Fruit fly (Drosophila melanogaster) whole organism, embryonic: ENCODE measurements around the gene CG6067.
A peak's percentile ranks its signal among the peaks of the same experiment; 100 is the strongest.

ENCODE experiments used
- Asciz ChIP-seq: fragments of 200-800 bp; sonication (Bioruptor generic); optimal IDR thresholded peaks from 2 replicates; lab custom pipeline; 2017; ENCODE audit warnings: missing biosample characterization, mild to moderate bottlenecking, missing genetic modification characterization, missing genetic modification reagents
- CG10979 ChIP-seq: fragments of 200-800 bp; sonication (Bioruptor generic); optimal IDR thresholded peaks from 2 replicates; lab custom pipeline; 2018; ENCODE audit warnings: missing biosample characterization, mild to moderate bottlenecking, missing genetic modification characterization, moderate library complexity
- CG11456 ChIP-seq: fragments of 200-800 bp; sonication (Bioruptor generic); IDR thresholded peaks from 3 replicates; pipeline ENCODE4 v1.3.6; 2022; ENCODE audit warnings: missing biosample characterization, missing genetic modification characterization
- CG11560 ChIP-seq: fragments of 200-800 bp; sonication (Bioruptor generic); IDR thresholded peaks from 3 replicates; pipeline ENCODE4 v1.3.6; 2022; ENCODE audit warnings: missing biosample characterization, missing genetic modification characterization
- CG11695 ChIP-seq: fragments of 200-800 bp; sonication (Bioruptor generic); IDR thresholded peaks from 3 replicates; pipeline ENCODE4 v1.3.6; 2022; ENCODE audit warnings: missing biosample characterization, missing genetic modification characterization
- CG11723 ChIP-seq: fragments of 200-800 bp; sonication (Bioruptor generic); optimal IDR thresholded peaks from 2 replicates; lab custom pipeline; 2017; ENCODE audit warnings: missing biosample characterization, mild to moderate bottlenecking, missing genetic modification characterization
- CG12219 ChIP-seq: fragments of 200-800 bp; sonication (Bioruptor generic); optimal IDR thresholded peaks from 3 replicates; lab custom pipeline; 2018; ENCODE audit warnings: missing biosample characterization, mild to moderate bottlenecking, missing genetic modification characterization
- CG12942 ChIP-seq: fragments of 200-800 bp; sonication (Bioruptor generic); optimal IDR thresholded peaks from 3 replicates; lab custom pipeline; 2016; ENCODE audit warnings: missing biosample characterization, missing genetic modification characterization
- CG13123 ChIP-seq: fragments of 200-800 bp; sonication (Bioruptor generic); optimal IDR thresholded peaks from 2 replicates; lab custom pipeline; 2016; ENCODE audit warnings: missing biosample characterization, missing genetic modification characterization
- CG13287 ChIP-seq: fragments of 200-800 bp; sonication (Bioruptor generic); IDR thresholded peaks from 2 replicates; pipeline ENCODE4 v1.3.6; 2022; ENCODE audit warnings: missing biosample characterization, missing genetic modification characterization; ENCODE audit not compliant: partially characterized antibody
- CG13296 ChIP-seq: fragments of 200-800 bp; sonication (Bioruptor generic); optimal IDR thresholded peaks from 3 replicates; lab custom pipeline; 2018; ENCODE audit warnings: missing biosample characterization, mild to moderate bottlenecking, missing genetic modification characterization
- CG13424 ChIP-seq: fragments of 200-800 bp; sonication (Bioruptor generic); optimal IDR thresholded peaks from 2 replicates; lab custom pipeline; 2019; ENCODE audit warnings: missing biosample characterization, mild to moderate bottlenecking, missing genetic modification characterization, moderate library complexity
- CG15269 ChIP-seq: fragments of 200-800 bp; sonication (Bioruptor generic); optimal IDR thresholded peaks from 2 replicates; lab custom pipeline; 2018; ENCODE audit warnings: missing biosample characterization, mild to moderate bottlenecking, missing genetic modification characterization, moderate library complexity
- CG15696 ChIP-seq: fragments of 200-800 bp; sonication (Bioruptor generic); optimal IDR thresholded peaks from 2 replicates; lab custom pipeline; 2019; ENCODE audit warnings: missing biosample characterization, mild to moderate bottlenecking, missing genetic modification characterization, moderate library complexity
- CG17912 ChIP-seq: fragments of 200-800 bp; sonication (Bioruptor generic); optimal IDR thresholded peaks from 2 replicates; lab custom pipeline; 2018; ENCODE audit warnings: missing biosample characterization, mild to moderate bottlenecking, missing genetic modification characterization
- CG6272 ChIP-seq: fragments of 200-800 bp; sonication (Bioruptor generic); IDR thresholded peaks from 2 replicates; pipeline ENCODE4 v1.3.6; 2022; ENCODE audit warnings: missing biosample characterization, missing genetic modification characterization
- CG7357 ChIP-seq: fragments of 200-800 bp; sonication (Bioruptor generic); IDR thresholded peaks from 3 replicates; pipeline ENCODE4 v1.3.6; 2022; ENCODE audit warnings: missing biosample characterization, missing genetic modification characterization
- CG7786 ChIP-seq: fragments of 200-800 bp; sonication (Bioruptor generic); optimal IDR thresholded peaks from 2 replicates; lab custom pipeline; 2016; ENCODE audit warnings: missing biosample characterization, missing genetic modification characterization
- CTCF ChIP-seq: fragments of 200-800 bp; sonication (Bioruptor generic); optimal IDR thresholded peaks from 2 replicates; lab custom pipeline; 2017; ENCODE audit warnings: missing biosample characterization, mild to moderate bottlenecking, missing genetic modification characterization, moderate library complexity
- Camta ChIP-seq: fragments of 200-800 bp; sonication (Bioruptor generic); optimal IDR thresholded peaks from 2 replicates; lab custom pipeline; 2016; ENCODE audit warnings: missing biosample characterization, missing genetic modification characterization
- D ChIP-seq, 2 experiments: fragments of 200-800 bp in 1 of 2; fragments of >200 bp in 1 of 2; sonication (Bioruptor generic) in 1 of 2; optimal IDR thresholded peaks; 2 replicates in 1 of 2; 3 replicates in 1 of 2; lab custom pipeline; 2017; ENCODE audit warnings: mild to moderate bottlenecking in 1 of 2, missing biosample characterization in 1 of 2, missing genetic modification characterization in 1 of 2, missing genetic modification reagents in 1 of 2
- E2f1 ChIP-seq: fragments of 200-800 bp; sonication (Bioruptor generic); IDR thresholded peaks from 2 replicates; pipeline ENCODE4 v1.3.6; 2022; ENCODE audit warnings: missing biosample characterization, missing genetic modification characterization
- Ets97D ChIP-seq: fragments of 200-800 bp; sonication (Bioruptor generic); optimal IDR thresholded peaks from 3 replicates; lab custom pipeline; 2016; ENCODE audit warnings: missing biosample characterization, missing genetic modification characterization
- Hmx ChIP-seq: fragments of 200-800 bp; sonication (Bioruptor generic); optimal IDR thresholded peaks from 2 replicates; lab custom pipeline; 2016; ENCODE audit warnings: missing biosample characterization, missing genetic modification characterization
- Lhr ChIP-seq: fragments of 200-800 bp; sonication (Bioruptor generic); optimal IDR thresholded peaks from 3 replicates; lab custom pipeline; 2017; ENCODE audit warnings: mild to moderate bottlenecking, missing biosample characterization, missing genetic modification reagents, missing genetic modification characterization
- Lim3 ChIP-seq: fragments of 200-800 bp; sonication (Bioruptor generic); IDR thresholded peaks from 2 replicates; pipeline ENCODE4 v1.3.6; 2022; ENCODE audit warnings: missing biosample characterization, missing genetic modification characterization
- MTF-1 ChIP-seq: fragments of 200-800 bp; sonication (Bioruptor generic); optimal IDR thresholded peaks from 2 replicates; lab custom pipeline; 2018; ENCODE audit warnings: missing biosample characterization, mild to moderate bottlenecking, missing genetic modification characterization, borderline replicate concordance
- Neu2 ChIP-seq: fragments of 200-800 bp; sonication (Bioruptor generic); optimal IDR thresholded peaks from 3 replicates; lab custom pipeline; 2016; ENCODE audit warnings: missing biosample characterization, missing genetic modification characterization, borderline replicate concordance
- Nf-YA ChIP-seq: fragments of 200-800 bp; sonication (Bioruptor generic); IDR thresholded peaks from 2 replicates; pipeline ENCODE4 v1.3.6; 2022; ENCODE audit warnings: missing biosample characterization, missing genetic modification characterization
- Ravus ChIP-seq: fragments of 200-800 bp; sonication (Bioruptor generic); IDR thresholded peaks from 2 replicates; pipeline ENCODE4 v1.3.6; 2022; ENCODE audit warnings: missing biosample characterization, missing genetic modification characterization
- Rfx ChIP-seq: fragments of 200-800 bp; sonication (Bioruptor generic); IDR thresholded peaks from 2 replicates; pipeline ENCODE4 v1.3.6; 2022; ENCODE audit warnings: missing biosample characterization, missing genetic modification characterization
- Rx ChIP-seq: fragments of 200-800 bp; sonication (Bioruptor generic); IDR thresholded peaks from 2 replicates; pipeline ENCODE4 v1.3.6; 2022; ENCODE audit warnings: missing biosample characterization, missing genetic modification characterization
- Six4 ChIP-seq: fragments of 200-800 bp; sonication (Bioruptor generic); optimal IDR thresholded peaks from 2 replicates; lab custom pipeline; 2016; ENCODE audit warnings: missing biosample characterization, missing genetic modification characterization
- Usf ChIP-seq: fragments of 200-800 bp; sonication (Bioruptor generic); optimal IDR thresholded peaks from 2 replicates; lab custom pipeline; 2017; ENCODE audit warnings: missing genotype, missing biosample characterization, missing genetic modification characterization
- YL-1 ChIP-seq: fragments of 200-800 bp; sonication (Bioruptor generic); optimal IDR thresholded peaks from 3 replicates; lab custom pipeline; 2017; ENCODE audit warnings: missing biosample characterization, mild to moderate bottlenecking, missing genetic modification characterization
- da ChIP-seq: fragments of 200-800 bp; sonication (Bioruptor generic); optimal IDR thresholded peaks from 2 replicates; lab custom pipeline; 2016; ENCODE audit warnings: missing biosample characterization, missing genetic modification characterization
- fd102C ChIP-seq: fragments of 200-800 bp; sonication (Bioruptor generic); optimal IDR thresholded peaks from 2 replicates; lab custom pipeline; 2018; ENCODE audit warnings: missing biosample characterization, mild to moderate bottlenecking, missing genetic modification characterization, moderate library complexity
- fd64A ChIP-seq: fragments of 200-800 bp; sonication (Bioruptor generic); optimal IDR thresholded peaks from 3 replicates; lab custom pipeline; 2018; ENCODE audit warnings: missing biosample characterization, mild to moderate bottlenecking, missing genetic modification characterization
- fu2 ChIP-seq: fragments of 200-800 bp; sonication (Bioruptor generic); optimal IDR thresholded peaks from 2 replicates; lab custom pipeline; 2016; ENCODE audit warnings: missing biosample characterization, missing genetic modification characterization
- gsb ChIP-seq: fragments of 200-800 bp; sonication (Bioruptor generic); IDR thresholded peaks from 2 replicates; pipeline ENCODE4 v1.3.6; 2022; ENCODE audit warnings: missing biosample characterization, missing genetic modification characterization
- hkb ChIP-seq, 2 experiments: fragments of 200-800 bp in 1 of 2; fragments of >200 bp in 1 of 2; sonication (Bioruptor generic) in 1 of 2; IDR thresholded peaks in 1 of 2; optimal IDR thresholded peaks in 1 of 2; 2 replicates each; pipeline versions ENCODE4 v1.3.6 to Lab custom; 2017 to 2022; ENCODE audit warnings: missing biosample characterization in 1 of 2, missing genetic modification characterization in 1 of 2
- jing ChIP-seq: fragments of 200-800 bp; sonication (Bioruptor generic); optimal IDR thresholded peaks from 2 replicates; lab custom pipeline; 2018; ENCODE audit warnings: missing biosample characterization, mild to moderate bottlenecking, missing genetic modification characterization
- kay ChIP-seq: fragments of 200-800 bp; sonication (Bioruptor generic); optimal IDR thresholded peaks from 2 replicates; lab custom pipeline; 2016; ENCODE audit warnings: missing biosample characterization, missing genetic modification characterization
- lbe ChIP-seq: fragments of 200-800 bp; sonication (Bioruptor generic); optimal IDR thresholded peaks from 2 replicates; lab custom pipeline; 2016; ENCODE audit warnings: missing biosample characterization, mild to moderate bottlenecking, missing genetic modification characterization
- lilli ChIP-seq: fragments of 200-800 bp; sonication (Bioruptor generic); optimal IDR thresholded peaks from 3 replicates; lab custom pipeline; 2016; ENCODE audit warnings: missing biosample characterization, missing genetic modification characterization
- mam ChIP-seq: fragments of 200-800 bp; sonication (Bioruptor generic); optimal IDR thresholded peaks from 3 replicates; lab custom pipeline; 2016; ENCODE audit warnings: missing biosample characterization, missing genetic modification characterization
- nau ChIP-seq: fragments of 200-800 bp; sonication (Bioruptor generic); optimal IDR thresholded peaks from 3 replicates; lab custom pipeline; 2017; ENCODE audit warnings: missing biosample characterization, mild to moderate bottlenecking, missing genetic modification characterization, missing genetic modification reagents
- unpg ChIP-seq: fragments of 200-800 bp; sonication (Bioruptor generic); optimal IDR thresholded peaks from 3 replicates; lab custom pipeline; 2018; ENCODE audit warnings: missing biosample characterization, mild to moderate bottlenecking, missing genetic modification characterization, moderate library complexity
- yki ChIP-seq: fragments of >200 bp; optimal IDR thresholded peaks from 3 replicates; lab custom pipeline; 2018

Gene CG6067

DNA sequence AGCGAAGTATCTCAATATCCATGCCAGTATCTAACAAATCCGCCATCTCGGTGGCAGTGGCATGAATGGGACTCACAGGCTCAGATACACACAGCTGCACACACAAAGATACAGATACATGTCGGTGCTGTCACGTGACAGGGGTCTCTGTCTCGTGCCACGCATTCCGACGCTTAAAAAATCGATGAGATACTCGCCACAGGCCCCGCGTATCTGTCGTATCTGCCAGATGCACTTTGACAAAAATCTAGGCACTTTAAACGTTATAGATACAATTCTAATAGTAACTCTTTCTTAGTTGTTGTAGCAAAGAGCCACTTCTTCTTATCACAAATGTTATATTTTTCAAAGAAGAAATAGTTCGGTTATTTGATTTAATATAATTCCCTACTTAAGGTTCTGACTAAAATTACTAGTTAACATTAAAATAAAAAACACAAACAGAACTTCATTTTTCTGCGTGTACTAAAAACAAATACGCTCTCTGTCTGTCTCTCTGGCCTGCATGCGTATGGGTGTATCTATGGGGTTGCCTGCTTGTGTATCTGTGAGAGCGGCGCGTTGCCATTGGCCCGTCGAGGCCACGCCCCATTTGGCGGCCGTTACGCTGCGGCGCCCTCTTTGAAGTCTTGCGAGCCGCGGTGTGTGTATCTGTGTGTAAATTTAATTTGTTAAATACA is 45.5 kb downstream of the CG6067 start, which contains the start of gene CG4766 (continued):
- TF ChIP-seq Usf (GFP tag; lab: Kevin White, UChicago) = peak; percentile 74
- TF ChIP-seq unpg (GFP tag; lab: Kevin White, UChicago) = peak; percentile 82
- TF ChIP-seq gsb (GFP tag; lab: Robert Waterston, UW) = 0 out of 2 replicates have a peak, but pooled peaks have one; percentile 42
- peak; percentile 89 for TF ChIP-seq Camta (GFP tag; lab: Kevin White, UChicago)
- peak; percentile 22 for TF ChIP-seq Ravus (GFP tag; lab: Robert Waterston, UW)
- peak; percentile 70 for TF ChIP-seq Asciz (GFP tag; lab: Kevin White, UChicago)
- TF ChIP-seq CG12942 (GFP tag; lab: Kevin White, UChicago) = peak; percentile 63
- TF ChIP-seq E2f1 (GFP tag; lab: Robert Waterston, UW) = peak; percentile 72
- TF ChIP-seq lilli (GFP tag; lab: Kevin White, UChicago) = peak; percentile 83
- TF ChIP-seq da (GFP tag; lab: Kevin White, UChicago) = peak; percentile 52
- TF ChIP-seq CG7357 (GFP tag; lab: Robert Waterston, UW) = peak; percentile 63; the same call in 2 of the 3 replicates
- TF ChIP-seq CG13424 = peak; percentile 88
- TF ChIP-seq YL-1 (GFP tag; lab: Kevin White, UChicago) = peak; percentile 40
- peak; percentile 85 for TF ChIP-seq CG7786 (GFP tag; lab: Kevin White, UChicago)
- no peak for TF ChIP-seq hkb (optimal IDR thresholded peaks at IDR 0.05; lab: Kevin White, UChicago)
- peak; percentile 74 for TF ChIP-seq hkb (GFP tag; IDR thresholded peaks at IDR 0.05; lab: Robert Waterston, UW)
- TF ChIP-seq CG15696 (tag; lab: Kevin White, UChicago) = peak; percentile 93
- TF ChIP-seq CG11456 (GFP tag; lab: Robert Waterston, UW) = no peak; the same call in 2 of the 3 replicates
- 0 out of 2 replicates have a peak, but pooled peaks have one; percentile 45 for TF ChIP-seq Nf-YA
- peak; percentile 58 for TF ChIP-seq fd64A
- peak; percentile 82 for TF ChIP-seq CG11695 (GFP tag; lab: Robert Waterston, UW)
- peak; percentile 4 for TF ChIP-seq Neu2
- TF ChIP-seq Ets97D = peak; percentile 36
- TF ChIP-seq CG13123 (GFP tag; lab: Kevin White, UChicago) = peak; percentile 52
- peak; percentile 70 for TF ChIP-seq fd102C (GFP tag; lab: Kevin White, UChicago)
- peak; percentile 74 for TF ChIP-seq CG12219 (GFP tag; lab: Kevin White, UChicago)
- TF ChIP-seq mam (GFP tag; lab: Kevin White, UChicago) = peak; percentile 83
- TF ChIP-seq fu2 = peak; percentile 64
- TF ChIP-seq CTCF (GFP tag; lab: Kevin White, UChicago) = no peak
- peak; percentile 72 for TF ChIP-seq lbe (GFP tag; lab: Kevin White, UChicago)
- TF ChIP-seq Lim3 (GFP tag; lab: Robert Waterston, UW) = no peak; the same call in 1 of the 2 replicates
- TF ChIP-seq Six4 (GFP tag; lab: Kevin White, UChicago) = peak; percentile 79
- peak; percentile 65 for TF ChIP-seq jing (GFP tag; lab: Kevin White, UChicago)
- peak; percentile 69 for TF ChIP-seq Lhr (GFP tag; lab: Kevin White, UChicago)
- TF ChIP-seq CG11723 = peak; percentile 71
- TF ChIP-seq Rfx (GFP tag; lab: Robert Waterston, UW) = peak; percentile 66
- TF ChIP-seq yki = no peak
- TF ChIP-seq CG13287 (GFP tag; lab: Robert Waterston, UW) = no peak
- TF ChIP-seq Hmx = peak; percentile 74
- no peak for TF ChIP-seq D (optimal IDR thresholded peaks at IDR 0.05; lab: Kevin White, UChicago)
- peak; percentile 88 for TF ChIP-seq D (GFP tag; optimal IDR thresholded peaks at IDR 0.05; lab: Kevin White, UChicago)
- TF ChIP-seq nau = peak; percentile 70
- peak; percentile 81 for TF ChIP-seq kay
- TF ChIP-seq CG11560 (tag; lab: Robert Waterston, UW) = no peak
- peak; percentile 50 for TF ChIP-seq CG6272
- peak; percentile 75 for TF ChIP-seq CG15269 (tag; lab: Kevin White, UChicago)
- TF ChIP-seq CG17912 (GFP tag; lab: Kevin White, UChicago) = peak; percentile 41
- no peak for TF ChIP-seq Rx
- TF ChIP-seq CG13296 = peak; percentile 78
- TF ChIP-seq MTF-1 (GFP tag; lab: Kevin White, UChicago) = peak; percentile 35
- peak; percentile 94 for TF ChIP-seq CG10979 (tag; lab: Kevin White, UChicago)
